Fruit fly (Drosophila melanogaster): ENCODE data around the gene Fnta.
A peak's percentile ranks its signal among the peaks of the same experiment; 100 is the strongest.

Gene Fnta

dm6 chr2L:4810044-4810609 is 20.4 kb downstream of the Fnta start (continued):
- TF ChIP-seq CG10669 (GFP tag; optimal IDR thresholded peaks at IDR 0.05) (no peak), Met (GFP tag; optimal IDR thresholded peaks at IDR 0.05) (peak; percentile 28), Lpt (GFP tag; optimal IDR thresholded peaks at IDR 0.05) (peak; percentile 49), Eip78C (GFP tag) (peak; percentile 77), Sox14 (GFP tag; optimal IDR thresholded peaks at IDR 0.05) (peak; percentile 28)

- no peak for TF ChIP-seq Smox (GFP tag; optimal IDR thresholded peaks at IDR 0.05)
- TF ChIP-seq OdsH (GFP tag; optimal IDR thresholded peaks at IDR 0.05): no peak
- TF ChIP-seq dsx (GFP tag; optimal IDR thresholded peaks at IDR 0.05; ENCODE audit: poor library complexity, severe bottlenecking): peak; percentile 78
- TF ChIP-seq ss (GFP tag; optimal IDR thresholded peaks at IDR 0.05): peak; percentile 18 to 36
- no peak for TF ChIP-seq Eip93F (GFP tag; optimal IDR thresholded peaks at IDR 0.05)
- peak; percentile 34 for TF ChIP-seq CG6808 (GFP tag; optimal IDR thresholded peaks at IDR 0.05)
- TF ChIP-seq topi (GFP tag; optimal IDR thresholded peaks at IDR 0.05): peak; percentile 14
- TF ChIP-seq CG6854 (GFP tag; optimal IDR thresholded peaks at IDR 0.05): peak; percentile 21
- peak; percentile 55 for TF ChIP-seq Eip78C (GFP tag)
- TF ChIP-seq CG1621 (tag; optimal IDR thresholded peaks at IDR 0.05): peak; percentile 10
- TF ChIP-seq CG31627 (GFP tag; optimal IDR thresholded peaks at IDR 0.05): no peak
- TF ChIP-seq fd59A (GFP tag; optimal IDR thresholded peaks at IDR 0.05): no peak
- no peak for TF ChIP-seq vri (GFP tag; optimal IDR thresholded peaks at IDR 0.05)
- peak; percentile 9 for TF ChIP-seq Sox102F (GFP tag; optimal IDR thresholded peaks at IDR 0.05)
- TF ChIP-seq CG8119 (GFP tag; IDR thresholded peaks at IDR 0.05): no peak
- TF ChIP-seq Blimp-1 (GFP tag; optimal IDR thresholded peaks at IDR 0.05): peak; percentile 66
- TF ChIP-seq Lpt (GFP tag; optimal IDR thresholded peaks at IDR 0.05): no peak
- TF ChIP-seq net (GFP tag; optimal IDR thresholded peaks at IDR 0.05): peak; percentile 20
- no peak for TF ChIP-seq esn (GFP tag; optimal IDR thresholded peaks at IDR 0.05)
- no peak for TF ChIP-seq cyc (GFP tag; optimal IDR thresholded peaks at IDR 0.05)
- TF ChIP-seq CG11902 (GFP tag; optimal IDR thresholded peaks at IDR 0.05): no peak
- TF ChIP-seq Hr39 (GFP tag; optimal IDR thresholded peaks at IDR 0.05): no peak
- TF ChIP-seq CG6163 (GFP tag; IDR thresholded peaks at IDR 0.05): peak; percentile 49
- TF ChIP-seq Eip75B (GFP tag; optimal IDR thresholded peaks at IDR 0.05): no peak
Measured at dm6 chr2L:4807953-4808604, 22.4 kb downstream of the Fnta start.

dm6 chr2L:4806109-4806508 is 24.4 kb downstream of the Fnta start:
- TF ChIP-seq pdm3 (GFP tag; optimal IDR thresholded peaks at IDR 0.05) (no peak), CG6163 (GFP tag; IDR thresholded peaks at IDR 0.05) (0 out of 3 replicates have a peak, but pooled peaks have one; percentile 13), CG6808 (GFP tag; optimal IDR thresholded peaks at IDR 0.05) (no peak), CG8119 (GFP tag; IDR thresholded peaks at IDR 0.05) (0 out of 3 replicates have a peak, but pooled peaks have one; percentile 14), CG11294 (GFP tag; IDR thresholded peaks at IDR 0.05) (no peak), ss (GFP tag; optimal IDR thresholded peaks at IDR 0.05) (no peak), eg (GFP tag; IDR thresholded peaks at IDR 0.05) (no peak), Eip78C (GFP tag) (peak; percentile 2), fd85E (GFP tag; optimal IDR thresholded peaks at IDR 0.05) (no peak), Lpt (GFP tag; optimal IDR thresholded peaks at IDR 0.05) (no peak), CG34406 (GFP tag; optimal IDR thresholded peaks at IDR 0.05) (no peak), spab (GFP tag; optimal IDR thresholded peaks at IDR 0.05) (no peak), CG6792 (GFP tag; optimal IDR thresholded peaks at IDR 0.05) (no peak), CG6854 (GFP tag; optimal IDR thresholded peaks at IDR 0.05) (no peak)

- TF ChIP-seq fkh (GFP tag; optimal IDR thresholded peaks at IDR 0.05) (no peak), eg (GFP tag; IDR thresholded peaks at IDR 0.05) (0 out of 3 replicates have a peak, but pooled peaks have one; percentile 48)
Measured at dm6 chr2L:4801705-4802216, 28.7 kb downstream of the Fnta start, which contains the start of gene slf. Gene slf (minus strand): TSS chr2L:4801923.
